Worm (Caenorhabditis elegans) whole organism, young adult: ENCODE measurements around the gene kqt-1.

Experiments used
- B0019.2 ChIP-seq: fragments of 200-800 bp; sonication (Bioruptor generic); conservative IDR thresholded peaks from 2 replicates; pipeline ENCODE4 v1.3.6; 2022; ENCODE audit warnings: missing genetic modification reagents, missing genetic modification characterization, missing compliant biosample characterization
- B0035.1 ChIP-seq: sonication (generic microtip); optimal IDR thresholded peaks from 2 replicates; lab custom pipeline; 2016; ENCODE audit warnings: missing genetic modification characterization, mild to moderate bottlenecking, missing compliant biosample characterization, missing genotype, missing genetic modification reagents
- B0261.1 ChIP-seq: sonication (generic microtip); optimal IDR thresholded peaks from 2 replicates; lab custom pipeline; 2016; ENCODE audit warnings: mild to moderate bottlenecking, missing genetic modification characterization, moderate library complexity, missing compliant biosample characterization
- D2030.7 ChIP-seq: fragments of 200-800 bp; sonication (Bioruptor generic); IDR thresholded peaks from 2 replicates; pipeline ENCODE4 v1.3.6; 2022; ENCODE audit warnings: missing genetic modification reagents, missing genetic modification characterization, missing compliant biosample characterization
- K12H6.12 ChIP-seq: fragments of 200-800 bp; sonication (Bioruptor generic); optimal IDR thresholded peaks from 2 replicates; lab custom pipeline; 2018; ENCODE audit warnings: mild to moderate bottlenecking, missing genetic modification characterization, missing compliant biosample characterization
- Y95B8A.8 ChIP-seq: fragments of 200-800 bp; sonication (Bioruptor generic); IDR thresholded peaks from 2 replicates; pipeline ENCODE4 v1.3.6; 2022; ENCODE audit warnings: missing genetic modification reagents, missing genetic modification characterization, missing compliant biosample characterization
- athp-1 ChIP-seq: sonication (generic microtip); optimal IDR thresholded peaks from 2 replicates; lab custom pipeline; 2017; ENCODE audit warnings: mild to moderate bottlenecking, missing genetic modification characterization, missing compliant biosample characterization
- bed-1 ChIP-seq: fragments of 200-800 bp; sonication (Bioruptor generic); IDR thresholded peaks from 2 replicates; pipeline ENCODE4 v1.3.6; 2022; ENCODE audit warnings: missing genetic modification reagents, missing genetic modification characterization, missing compliant biosample characterization
- cebp-1 ChIP-seq, 2 experiments: fragments of 200-800 bp in 1 of 2; sonication (Bioruptor generic) in 1 of 2; sonication (generic microtip) in 1 of 2; IDR thresholded peaks in 1 of 2; optimal IDR thresholded peaks in 1 of 2; 2 replicates each; pipeline versions ENCODE4 v1.3.6 to Lab custom; 2017 to 2022; ENCODE audit warnings: missing compliant biosample characterization in 2 of 2, missing genetic modification characterization in 2 of 2, mild to moderate bottlenecking in 1 of 2, missing genetic modification reagents in 1 of 2, moderate library complexity in 1 of 2
- ceh-100 ChIP-seq: fragments of 200-800 bp; sonication (Bioruptor generic); IDR thresholded peaks from 2 replicates; pipeline ENCODE4 v1.3.6; 2022; ENCODE audit warnings: missing genetic modification reagents, missing genetic modification characterization, missing compliant biosample characterization
- ceh-91 ChIP-seq: fragments of 200-800 bp; sonication (Bioruptor generic); IDR thresholded peaks from 2 replicates; pipeline ENCODE4 v1.3.6; 2022; ENCODE audit warnings: missing genetic modification reagents, missing genetic modification characterization, missing compliant biosample characterization
- chd-7 ChIP-seq: sonication (generic microtip); optimal IDR thresholded peaks from 2 replicates; lab custom pipeline; 2016; ENCODE audit warnings: mild to moderate bottlenecking, missing genetic modification characterization, moderate library complexity, missing compliant biosample characterization
- die-1 ChIP-seq: sonication (generic microtip); optimal IDR thresholded peaks from 2 replicates; lab custom pipeline; 2016; ENCODE audit warnings: missing genotype, mild to moderate bottlenecking, missing genetic modification characterization, missing compliant biosample characterization
- fkh-3 ChIP-seq: sonication (generic microtip); optimal IDR thresholded peaks from 2 replicates; lab custom pipeline; 2016; ENCODE audit warnings: mild to moderate bottlenecking, missing genetic modification characterization, missing compliant biosample characterization
- gei-17 ChIP-seq: fragments of 200-800 bp; sonication (Bioruptor generic); optimal IDR thresholded peaks from 2 replicates; lab custom pipeline; 2018; ENCODE audit warnings: mild to moderate bottlenecking, missing genetic modification characterization, missing compliant biosample characterization
- hmg-1.2 ChIP-seq: fragments of 200-800 bp; sonication (Bioruptor generic); IDR thresholded peaks from 2 replicates; pipeline ENCODE4 v1.3.6; 2022; ENCODE audit warnings: missing genetic modification reagents, missing genetic modification characterization, missing compliant biosample characterization
- hsf-1 ChIP-seq: fragments of 200-800 bp; sonication (Bioruptor generic); IDR thresholded peaks from 2 replicates; pipeline ENCODE4 v1.3.6; 2022; ENCODE audit warnings: missing genetic modification reagents, missing genetic modification characterization, missing compliant biosample characterization
- let-607 ChIP-seq, 2 experiments: fragments of 200-800 bp in 1 of 2; sonication (Bioruptor generic) in 1 of 2; sonication (generic microtip) in 1 of 2; optimal IDR thresholded peaks; 2 replicates each; lab custom pipeline; 2016 to 2018; ENCODE audit warnings: mild to moderate bottlenecking in 2 of 2, missing compliant biosample characterization in 2 of 2, missing genetic modification characterization in 2 of 2, moderate library complexity in 2 of 2, missing genotype in 1 of 2
- lin-26 ChIP-seq: fragments of 200-800 bp; sonication (Bioruptor generic); IDR thresholded peaks from 2 replicates; pipeline ENCODE4 v1.3.6; 2022; ENCODE audit warnings: missing genetic modification reagents, missing genetic modification characterization, missing compliant biosample characterization
- lir-1 ChIP-seq: fragments of 200-800 bp; sonication (Bioruptor generic); conservative IDR thresholded peaks from 2 replicates; pipeline ENCODE4 v1.3.6; 2022; ENCODE audit warnings: missing genetic modification reagents, missing genetic modification characterization, missing compliant biosample characterization
- lsy-27 ChIP-seq: sonication (generic microtip); optimal IDR thresholded peaks from 2 replicates; lab custom pipeline; 2017; ENCODE audit warnings: missing genetic modification characterization, mild to moderate bottlenecking, missing compliant biosample characterization, antibody characterized with exemption, missing genotype, borderline replicate concordance; ENCODE audit not compliant: insufficient read depth
- mcd-1 ChIP-seq: fragments of 200-800 bp; sonication (Bioruptor generic); IDR thresholded peaks from 2 replicates; pipeline ENCODE4 v1.3.6; 2022; ENCODE audit warnings: missing genetic modification reagents, missing genetic modification characterization, missing compliant biosample characterization
- nfyb-1 ChIP-seq: fragments of 200-800 bp; sonication (Bioruptor generic); IDR thresholded peaks from 2 replicates; pipeline ENCODE4 v1.3.6; 2022; ENCODE audit warnings: missing genetic modification reagents, missing genetic modification characterization, missing compliant biosample characterization
- nhr-90 ChIP-seq: sonication (generic microtip); optimal IDR thresholded peaks from 2 replicates; lab custom pipeline; 2016; ENCODE audit warnings: missing genotype, mild to moderate bottlenecking, missing genetic modification characterization, missing compliant biosample characterization
- pbrm-1 ChIP-seq: fragments of 200-800 bp; sonication (Bioruptor generic); IDR thresholded peaks from 2 replicates; pipeline ENCODE4 v1.3.6; 2022; ENCODE audit warnings: missing genetic modification reagents, missing genetic modification characterization, missing compliant biosample characterization
- pha-4 ChIP-seq: fragments of 150-350 bp; sonication (generic microtip); optimal IDR thresholded peaks from 2 replicates; lab custom pipeline; 2014; ENCODE audit warnings: missing biosample characterization, missing genetic modification reagents, missing genetic modification characterization
- rec-8 ChIP-seq, 2 experiments: sonication (generic microtip); optimal IDR thresholded peaks; 2 replicates each; lab custom pipeline; 2016; ENCODE audit warnings: mild to moderate bottlenecking in 2 of 2, missing genetic modification characterization in 2 of 2, missing genetic modification reagents in 2 of 2, missing genotype in 2 of 2, missing biosample characterization in 1 of 2, missing compliant biosample characterization in 1 of 2, moderate library complexity in 1 of 2
- repo-1 ChIP-seq: sonication (generic microtip); optimal IDR thresholded peaks from 2 replicates; lab custom pipeline; 2017; ENCODE audit warnings: mild to moderate bottlenecking, missing genetic modification characterization, missing compliant biosample characterization
- rpc-1 ChIP-seq, 2 experiments: fragments of 150-350 bp in 1 of 2; sonication (generic microtip) in 1 of 2; optimal IDR thresholded peaks; 2 replicates each; lab custom pipeline; 2014 to 2018; ENCODE audit warnings: missing biosample characterization in 1 of 2, missing genetic modification characterization in 1 of 2, missing genetic modification reagents in 1 of 2, missing genotype in 1 of 2
- sea-2 ChIP-seq: fragments of 200-800 bp; sonication (Bioruptor generic); IDR thresholded peaks from 2 replicates; pipeline ENCODE4 v1.3.6; 2022; ENCODE audit warnings: missing genetic modification characterization, missing compliant biosample characterization
- snpc-3.4 ChIP-seq: sonication (generic microtip); optimal IDR thresholded peaks from 2 replicates; lab custom pipeline; 2017; ENCODE audit warnings: missing genetic modification characterization, mild to moderate bottlenecking, missing compliant biosample characterization, antibody characterized with exemption, moderate library complexity, missing genotype, missing genetic modification reagents
- snpc-4 ChIP-seq, 5 experiments: fragments of 150-350 bp in 1 of 5; sonication (generic microtip) in 4 of 5; optimal IDR thresholded peaks; 2 replicates each; lab custom pipeline; 2014 to 2018; ENCODE audit warnings: missing genetic modification characterization in 5 of 5, missing biosample characterization in 3 of 5, antibody characterized with exemption in 2 of 5, mild to moderate bottlenecking in 2 of 5, missing compliant biosample characterization in 2 of 5, missing genotype in 2 of 5, moderate library complexity in 2 of 5, missing genetic modification reagents in 1 of 5
- tbp1 ChIP-seq: fragments of 200-800 bp; sonication (Bioruptor generic); optimal IDR thresholded peaks from 2 replicates; lab custom pipeline; 2018; ENCODE audit warnings: mild to moderate bottlenecking, missing genetic modification characterization, missing compliant biosample characterization
- tbx-9 ChIP-seq: sonication (generic microtip); optimal IDR thresholded peaks from 2 replicates; lab custom pipeline; 2016; ENCODE audit warnings: borderline replicate concordance, missing genetic modification characterization, inconsistent platforms, missing compliant biosample characterization
- unc-62 ChIP-seq: fragments of 150-350 bp; optimal IDR thresholded peaks from 2 replicates; lab custom pipeline; 2014; ENCODE audit warnings: missing biosample characterization, missing genetic modification reagents, missing genetic modification characterization
- ztf-25 ChIP-seq: fragments of 200-800 bp; sonication (Bioruptor generic); IDR thresholded peaks from 2 replicates; pipeline ENCODE4 v1.3.6; 2022; ENCODE audit warnings: missing genetic modification reagents, missing genetic modification characterization, missing compliant biosample characterization

The kqt-1 gene

DNA sequence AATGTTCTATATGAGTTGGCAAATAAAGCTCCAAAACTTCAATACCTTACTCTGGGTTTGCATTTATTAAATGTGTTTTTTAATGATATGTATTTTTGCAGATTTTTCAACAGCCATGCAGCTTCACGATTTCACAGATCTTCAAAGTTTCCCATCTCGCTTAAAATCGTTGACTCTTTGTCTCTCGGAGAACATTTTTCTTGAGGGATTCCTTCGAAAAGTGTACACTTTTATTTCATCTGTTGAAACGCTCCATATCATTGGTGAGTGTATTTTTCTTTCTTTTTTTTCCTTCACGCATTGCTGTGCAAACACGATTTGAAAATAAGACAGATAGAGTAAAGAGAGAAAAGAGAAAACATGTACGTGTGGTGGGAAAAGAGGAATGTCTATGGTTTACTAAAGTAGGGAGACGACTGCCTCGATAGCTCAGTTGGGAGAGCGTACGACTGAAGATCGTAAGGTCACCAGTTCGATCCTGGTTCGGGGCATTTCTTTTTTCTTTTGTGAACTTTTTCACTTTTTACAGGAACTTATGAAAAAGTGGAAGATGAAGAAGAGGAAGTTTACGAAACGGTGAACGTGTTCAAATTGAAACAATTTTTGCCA is 25.5 kb upstream of the kqt-1 start (continued):
- TF ChIP-seq cebp-1 (GFP tag; IDR thresholded peaks at IDR 0.05; lab: Robert Waterston, UW) = peak; percentile 68
- TF ChIP-seq cebp-1 (tag; optimal IDR thresholded peaks at IDR 0.05; lab: Kevin White, UChicago) = no peak
- peak; percentile 47; the same call in 1 of the 2 replicates for TF ChIP-seq hsf-1 (GFP tag; lab: Robert Waterston, UW)
- no peak for TF ChIP-seq ceh-91 (GFP tag; lab: Robert Waterston, UW)
- peak; percentile 47 for TF ChIP-seq lsy-27 (tag; lab: Kevin White, UChicago)
- peak; percentile 95 for TF ChIP-seq rpc-1 (optimal IDR thresholded peaks at IDR 0.05; lab: Kevin White, UChicago)
- peak; percentile 98 for TF ChIP-seq rpc-1 (tag; optimal IDR thresholded peaks at IDR 0.05; lab: Kevin White, UChicago)
- no peak for TF ChIP-seq pha-4 (tag; lab: Kevin White, UChicago)
- peak; percentile 73 for TF ChIP-seq fkh-3 (tag; lab: Kevin White, UChicago)
- TF ChIP-seq sea-2 (GFP tag; lab: Robert Waterston, UW) = 0 out of 2 replicates have a peak, but pooled peaks have one; percentile 13
- 0 out of 2 replicates have a peak, but pooled peaks have one; percentile 33 for TF ChIP-seq B0019.2
- TF ChIP-seq K12H6.12 (tag; lab: Kevin White, UChicago) = peak; percentile 40
- TF ChIP-seq ceh-100 (GFP tag; lab: Robert Waterston, UW) = peak; percentile 65; the same call in 1 of the 2 replicates
- peak; percentile 58 for TF ChIP-seq repo-1 (tag; lab: Kevin White, UChicago)
- TF ChIP-seq die-1 (tag; lab: Kevin White, UChicago) = peak; percentile 89
- peak; percentile 73 for TF ChIP-seq B0035.1 (tag; lab: Kevin White, UChicago)
- TF ChIP-seq let-607 (tag; optimal IDR thresholded peaks at IDR 0.05; lab: Kevin White, UChicago) = peak in 1 of 2 experiments; percentile 36

DNA sequence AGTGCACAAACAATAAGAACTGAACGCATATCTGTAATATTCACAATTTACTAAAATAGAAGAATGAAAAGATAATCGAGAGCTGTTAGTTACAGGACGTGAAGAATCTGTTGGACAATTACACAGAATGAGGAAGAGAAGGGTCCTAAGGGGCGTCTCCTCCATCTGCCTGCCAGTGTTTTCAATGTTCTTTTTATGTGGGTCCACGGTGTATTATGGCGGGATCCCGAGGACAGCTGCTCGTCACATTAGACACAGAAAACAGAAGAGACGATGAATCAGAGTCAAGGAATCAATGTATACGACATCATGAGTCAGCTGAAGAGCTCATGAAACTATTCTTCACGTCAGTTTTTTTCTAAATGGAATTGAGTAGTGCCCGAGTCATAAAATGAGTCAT is 21.7 kb upstream of the kqt-1 start, which contains the start of gene ttr-6:
ttr-6 (minus strand) TSS at position 33 of the 400 bp plus-strand sequence.
- TF ChIP-seq lir-1 (GFP tag; lab: Robert Waterston, UW) = no peak
- no peak for TF ChIP-seq unc-62 (GFP tag; lab: Kevin White, UChicago)
- no peak for TF ChIP-seq tbx-9 (tag; lab: Kevin White, UChicago)
- TF ChIP-seq snpc-4 (GFP tag; optimal IDR thresholded peaks at IDR 0.05; lab: Kevin White, UChicago) = no peak
- TF ChIP-seq snpc-4 (tag; optimal IDR thresholded peaks at IDR 0.05; lab: Kevin White, UChicago) = no peak

DNA sequence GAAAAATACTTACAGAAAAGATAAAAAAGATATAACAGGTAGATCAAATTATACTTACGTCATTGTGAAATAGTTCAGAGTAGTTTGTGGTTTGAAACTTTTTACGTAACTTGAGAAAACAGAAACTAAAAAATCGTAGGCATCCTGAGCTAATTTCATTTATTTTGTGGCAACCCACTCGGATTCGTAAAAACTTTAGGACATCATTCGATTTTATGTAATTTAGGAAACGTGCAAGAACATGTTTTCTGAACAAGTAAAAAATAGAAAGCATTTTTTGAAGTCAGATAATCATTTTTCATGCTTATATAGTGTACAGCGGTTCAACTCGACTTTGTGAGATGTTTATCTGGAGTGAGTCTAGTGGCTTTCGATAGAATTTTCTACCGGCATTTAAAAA is 20.1 kb upstream of the kqt-1 start, which contains the start of gene hic-1:
hic-1 (minus strand) TSS at position 101 of the 400 bp plus-strand sequence.
- TF ChIP-seq nfyb-1 (GFP tag; lab: Robert Waterston, UW) (no peak), rec-8 (tag; optimal IDR thresholded peaks at IDR 0.05; lab: Kevin White, UChicago) (no peak), athp-1 (tag; lab: Kevin White, UChicago) (no peak), Y95B8A.8 (GFP tag; lab: Robert Waterston, UW) (no peak), snpc-4 (GFP tag; optimal IDR thresholded peaks at IDR 0.05; lab: Kevin White, UChicago) (no peak), snpc-4 (tag; optimal IDR thresholded peaks at IDR 0.05; lab: Kevin White, UChicago) (no peak), bed-1 (GFP tag; lab: Robert Waterston, UW) (no peak), mcd-1 (no peak), sea-2 (GFP tag; lab: Robert Waterston, UW) (no peak), snpc-3.4 (tag; lab: Kevin White, UChicago) (no peak), gei-17 (no peak), nhr-90 (tag; lab: Kevin White, UChicago) (no peak), chd-7 (no peak)

DNA sequence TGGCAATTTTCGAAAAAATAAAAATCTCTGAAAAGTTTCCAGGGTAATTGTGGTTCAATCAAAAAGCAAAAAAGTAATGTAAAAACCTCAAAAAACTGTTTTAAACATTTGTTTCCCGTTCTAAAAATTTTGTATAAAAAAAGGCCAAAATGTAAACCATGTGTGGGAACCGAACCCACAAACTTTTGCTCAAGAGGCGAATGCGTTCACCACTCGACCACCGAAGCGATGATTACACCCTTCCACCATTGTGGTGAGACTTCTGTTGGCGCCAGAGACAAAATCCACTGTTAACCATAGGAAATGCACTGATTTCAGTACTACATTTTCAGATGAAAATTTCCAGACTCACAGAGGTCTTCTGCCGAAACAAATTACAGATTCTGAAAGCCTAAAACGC is 17.7 kb upstream of the kqt-1 start:
- TF ChIP-seq hmg-1.2 (peak; percentile 35; the same call in 1 of the 2 replicates), D2030.7 (peak; percentile 55; the same call in 1 of the 2 replicates), lin-26 (GFP tag; lab: Robert Waterston, UW) (peak; percentile 73), tbp1 (GFP tag; lab: Kevin White, UChicago) (peak; percentile 29), B0261.1 (tag; lab: Kevin White, UChicago) (peak; percentile 34), ztf-25 (GFP tag; lab: Robert Waterston, UW) (0 out of 2 replicates have a peak, but pooled peaks have one; percentile 42), pbrm-1 (GFP tag; lab: Robert Waterston, UW) (0 out of 2 replicates have a peak, but pooled peaks have one; percentile 35)
